Fruit fly (Drosophila melanogaster): ENCODE data around the gene Jon99Ciii.
"Not testable (repeated sequence)": the region's sequence is repeated elsewhere in the genome, so short reads cannot be mapped to it uniquely, and the experiment has no call there.

Gene Jon99Ciii

dm6 chr3R:29921916-29922315, at the start of gene Jon99Ciii:
Jon99Ciii (plus strand) TSS chr3R:29922216.
- not testable (repeated sequence) for TF ChIP-seq CG17801 (GFP tag; optimal IDR thresholded peaks at IDR 0.05; ENCODE audit: partially characterized antibody)

DNA sequence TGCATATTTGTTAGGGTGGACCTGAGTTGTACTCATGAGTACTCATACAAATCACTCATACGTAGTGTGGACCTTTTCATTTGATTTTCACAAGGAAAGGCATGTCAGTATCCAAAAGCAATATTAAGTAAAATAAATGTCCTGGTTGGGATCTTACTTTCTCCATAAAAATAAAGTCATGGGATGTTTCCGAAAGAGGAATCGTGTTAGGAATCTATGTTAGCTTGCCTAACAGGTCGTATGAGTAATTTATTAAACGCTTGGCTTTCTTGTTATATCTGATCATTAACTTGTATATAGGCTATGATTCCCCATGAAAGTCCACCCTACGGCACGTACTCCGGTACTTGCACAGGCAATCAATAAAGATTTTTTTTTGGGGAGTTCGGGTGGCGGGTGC, 46.2 kb upstream of the Jon99Ciii start:
- peak; percentile 50 for TF ChIP-seq CG17801 (GFP tag; optimal IDR thresholded peaks at IDR 0.05; ENCODE audit: partially characterized antibody)

DNA sequence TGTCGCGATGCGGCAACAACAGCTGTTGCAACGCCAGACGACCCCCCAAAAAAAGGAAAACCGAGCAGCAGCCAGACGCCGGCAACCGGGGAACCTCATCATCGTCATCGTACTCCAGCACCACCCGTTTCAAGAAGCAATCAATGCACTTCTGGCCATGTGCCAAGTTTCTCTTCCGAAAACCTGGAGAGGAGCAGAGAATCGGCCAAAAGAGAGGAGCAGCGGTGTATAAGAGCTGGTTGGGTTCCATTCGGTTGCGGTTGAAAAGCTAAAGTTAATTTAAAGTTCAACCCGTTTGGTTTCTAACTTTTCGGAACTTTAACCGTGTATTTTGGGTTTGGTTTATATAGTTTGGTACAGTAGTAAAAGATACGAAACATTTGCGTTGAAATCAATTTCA, 45.8 kb upstream of the Jon99Ciii start:
- TF ChIP-seq CG17801 (GFP tag; optimal IDR thresholded peaks at IDR 0.05; ENCODE audit: partially characterized antibody): no peak

DNA sequence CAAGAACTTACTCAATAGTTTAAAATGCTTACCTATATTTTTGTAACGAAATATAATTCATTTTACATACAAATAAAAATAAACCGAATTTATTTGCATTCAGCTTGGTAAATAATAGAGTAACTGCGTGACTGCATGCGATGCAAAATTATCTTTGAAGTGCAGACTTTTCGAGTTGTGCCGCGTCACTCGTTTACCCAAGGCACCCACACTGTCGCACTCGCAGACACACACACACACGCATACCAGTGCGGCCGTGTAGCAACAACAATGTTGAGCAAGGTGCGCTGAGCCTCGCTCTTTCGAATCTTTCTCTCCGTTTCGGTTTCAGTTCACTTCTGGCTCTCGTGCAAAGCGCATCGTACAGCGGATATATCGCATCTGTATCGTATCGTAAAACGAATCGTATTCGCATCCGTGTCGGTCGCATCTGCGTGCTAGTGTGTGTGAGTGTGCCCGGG, 45.3 kb upstream of the Jon99Ciii start, which contains the start of gene CG31038:
CG31038 (plus strand) TSS at position 327 of the 461 bp plus-strand sequence.
- TF ChIP-seq CG17801 (GFP tag; optimal IDR thresholded peaks at IDR 0.05; ENCODE audit: partially characterized antibody): peak; percentile 27

- TF ChIP-seq CG17801 (GFP tag; optimal IDR thresholded peaks at IDR 0.05; ENCODE audit: partially characterized antibody): no peak
Measured at dm6 chr3R:29880306-29880705, 41.7 kb upstream of the Jon99Ciii start.

DNA sequence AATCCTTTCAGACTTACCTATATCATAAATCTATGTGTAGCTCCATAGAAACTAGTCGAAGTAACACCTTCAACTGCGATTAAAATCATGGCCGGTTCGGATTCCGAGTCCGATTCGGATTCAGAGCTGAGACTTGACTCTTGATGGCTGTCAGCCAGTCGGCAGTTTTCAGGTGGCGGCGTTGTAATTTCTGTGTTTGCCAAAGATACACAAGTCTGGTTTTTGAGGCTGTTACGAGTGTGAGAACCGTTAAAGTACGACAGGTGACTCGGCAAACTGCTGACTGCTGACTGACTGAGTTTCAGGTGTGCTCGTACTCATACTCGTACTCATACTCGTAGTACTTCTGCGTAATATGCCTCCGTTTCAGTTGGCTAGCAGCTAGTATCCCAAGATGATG, 30.8 kb upstream of the Jon99Ciii start:
- TF ChIP-seq CG17801 (GFP tag; optimal IDR thresholded peaks at IDR 0.05; ENCODE audit: partially characterized antibody): no peak

- TF ChIP-seq CG17801 (GFP tag; optimal IDR thresholded peaks at IDR 0.05; ENCODE audit: partially characterized antibody): no peak
Measured at dm6 chr3R:29893030-29893429, 29.0 kb upstream of the Jon99Ciii start.

DNA sequence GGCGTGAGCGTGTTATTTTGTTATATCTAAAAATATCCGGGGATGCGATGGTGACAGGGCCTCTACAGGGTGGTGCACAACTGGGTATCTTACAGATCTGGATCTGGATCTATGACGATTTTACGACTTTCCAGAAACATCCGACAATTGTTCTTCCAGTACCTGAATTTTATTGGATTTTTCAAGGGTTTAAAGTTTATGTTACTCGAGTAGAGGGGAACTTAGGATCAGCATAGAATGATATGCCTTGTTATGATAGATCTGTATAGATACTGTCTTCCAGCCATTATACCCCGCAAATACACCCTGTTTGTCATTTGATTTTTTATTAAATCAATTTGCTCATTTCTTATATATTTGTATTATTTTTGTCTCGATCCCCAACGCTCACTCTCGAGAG, 27.6 kb upstream of the Jon99Ciii start:
- no peak for TF ChIP-seq CG17801 (GFP tag; optimal IDR thresholded peaks at IDR 0.05; ENCODE audit: partially characterized antibody)

- TF ChIP-seq CG17801 (GFP tag; optimal IDR thresholded peaks at IDR 0.05; ENCODE audit: partially characterized antibody): no peak
Measured at dm6 chr3R:29898588-29898987, 23.4 kb upstream of the Jon99Ciii start.

DNA sequence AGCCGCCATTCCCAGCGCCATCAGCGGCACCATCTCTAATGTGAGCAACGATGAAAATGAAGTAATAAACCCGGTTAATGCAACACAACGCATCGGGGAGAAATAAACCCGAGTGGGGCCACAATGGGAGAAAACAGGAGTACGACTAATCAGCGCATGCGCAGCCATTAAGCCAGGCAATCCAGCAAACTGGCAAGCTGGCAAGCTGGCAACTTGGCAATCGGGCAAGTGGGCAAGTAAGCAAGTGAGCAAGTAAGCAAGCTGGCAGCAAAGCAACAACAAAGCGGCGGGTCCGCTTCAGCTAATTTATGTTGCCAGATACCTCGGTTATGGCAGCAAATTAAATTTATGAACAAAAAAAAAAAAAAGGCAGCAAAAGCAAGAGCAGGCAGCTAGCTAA, 22.4 kb upstream of the Jon99Ciii start:
- no peak for TF ChIP-seq CG17801 (GFP tag; optimal IDR thresholded peaks at IDR 0.05; ENCODE audit: partially characterized antibody)

dm6 chr3R:29903775-29904356, 18.1 kb upstream of the Jon99Ciii start, which contains the start of gene CG15517:
CG15517 (minus strand) TSS chr3R:29903825.
- TF ChIP-seq CG17801 (GFP tag; optimal IDR thresholded peaks at IDR 0.05; ENCODE audit: partially characterized antibody): no peak

- TF ChIP-seq CG17801 (GFP tag; optimal IDR thresholded peaks at IDR 0.05; ENCODE audit: partially characterized antibody): no peak
Measured at dm6 chr3R:29905164-29905563, 16.9 kb upstream of the Jon99Ciii start, which contains the start of gene CG15515. CG15515 (plus strand) TSS chr3R:29905464.

dm6 chr3R:29907601-29908175, 14.3 kb upstream of the Jon99Ciii start, which contains the start of gene CG31036:
CG31036 (plus strand) TSS chr3R:29908107.
- TF ChIP-seq CG17801 (GFP tag; optimal IDR thresholded peaks at IDR 0.05; ENCODE audit: partially characterized antibody): no peak

DNA sequence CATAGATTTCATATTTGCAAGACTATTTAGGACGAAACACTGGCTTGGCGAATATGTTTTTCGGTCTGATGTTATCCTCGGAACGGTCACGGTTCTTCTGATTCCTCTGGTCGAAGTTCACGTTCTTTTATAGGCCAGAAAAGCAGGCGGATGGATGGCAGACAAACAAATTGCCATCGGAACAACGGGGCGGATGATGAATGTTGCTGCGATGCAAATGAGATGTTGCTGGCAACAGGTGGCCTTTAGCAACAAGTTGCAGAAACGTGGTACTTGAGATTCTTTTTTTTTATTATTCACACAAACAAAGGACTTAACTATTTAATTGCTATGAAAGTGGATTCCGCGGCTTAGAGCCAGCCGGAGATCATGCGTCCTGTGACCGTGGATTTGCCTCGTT, 7.8 kb upstream of the Jon99Ciii start, which contains the start of gene Capa:
Capa (minus strand) TSS at position 101 of the 400 bp plus-strand sequence.
- no peak for TF ChIP-seq CG17801 (GFP tag; optimal IDR thresholded peaks at IDR 0.05; ENCODE audit: partially characterized antibody)

DNA sequence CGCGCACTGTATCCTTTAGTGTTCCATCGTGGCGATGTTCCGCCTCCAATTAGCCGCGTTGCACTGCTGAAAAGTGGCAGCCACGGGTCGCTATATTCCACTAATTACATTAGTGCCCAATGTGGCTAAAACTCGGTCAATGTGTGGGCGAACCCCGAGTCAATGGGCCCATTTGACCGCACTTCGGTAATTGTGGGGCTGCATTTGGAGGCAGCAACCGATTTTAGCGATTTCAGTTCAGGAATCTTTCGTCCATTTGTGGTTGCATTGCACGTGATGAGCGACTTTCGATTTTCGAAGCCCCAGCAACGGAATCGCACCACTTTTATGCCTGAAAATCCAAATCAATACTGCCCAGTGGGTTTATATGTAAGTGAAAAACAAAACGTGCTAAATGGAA, 1.8 kb upstream of the Jon99Ciii start, which contains the start of gene trp:
trp (minus strand) TSS at position 101 of the 400 bp plus-strand sequence.
- no peak for TF ChIP-seq CG17801 (GFP tag; optimal IDR thresholded peaks at IDR 0.05; ENCODE audit: partially characterized antibody)

DNA sequence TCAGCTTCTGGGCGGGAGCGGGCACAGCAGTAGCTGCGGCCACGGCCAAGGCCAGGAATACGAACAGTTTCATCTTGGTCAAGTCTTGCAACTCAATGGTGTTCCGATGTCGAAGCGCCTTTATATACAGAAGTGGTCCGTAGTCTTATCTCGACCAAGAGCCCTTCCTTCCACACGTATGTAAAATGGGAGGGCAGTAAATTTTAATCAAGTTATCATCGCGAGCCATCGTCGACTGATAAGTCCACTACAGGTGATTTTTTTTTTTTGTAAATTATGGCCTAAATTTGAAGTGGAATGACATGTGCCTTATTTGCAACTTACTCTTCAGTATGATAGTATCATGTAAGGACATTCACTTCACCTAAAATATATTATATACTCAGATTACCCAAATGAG, 2.5 kb downstream of the Jon99Ciii start, which contains the start of gene Jon99Cii:
Jon99Cii (minus strand) TSS at position 101 of the 400 bp plus-strand sequence.
- not testable (repeated sequence) for TF ChIP-seq CG17801 (GFP tag; optimal IDR thresholded peaks at IDR 0.05; ENCODE audit: partially characterized antibody)
